Worm (Caenorhabditis elegans) whole organism, midembryonic: ENCODE measurements around the gene try-11.

Experiments
- T22C8.4 ChIP-seq: fragments of 200-800 bp; sonication (Bioruptor generic); IDR thresholded peaks from 2 replicates; pipeline ENCODE4 v1.3.6; 2022; ENCODE audit warnings: missing genetic modification characterization, missing compliant biosample characterization
- flt-1 ChIP-seq: fragments of 200-800 bp; sonication (Bioruptor generic); IDR thresholded peaks from 2 replicates; pipeline ENCODE4 v1.3.6; 2022; ENCODE audit warnings: missing genetic modification characterization, missing compliant biosample characterization
- med-1 ChIP-seq: sonication (generic microtip); optimal IDR thresholded peaks from 2 replicates; lab custom pipeline; 2017; ENCODE audit warnings: missing genetic modification characterization, mild to moderate bottlenecking, missing compliant biosample characterization, antibody characterized with exemption, missing genetic modification reagents; ENCODE audit not compliant: insufficient read depth
- ref-1 ChIP-seq: fragments of 200-800 bp; sonication (Bioruptor generic); conservative IDR thresholded peaks from 2 replicates; pipeline ENCODE4 v1.3.6; 2022; ENCODE audit warnings: missing genetic modification reagents, missing genetic modification characterization, missing compliant biosample characterization
- ztf-29 ChIP-seq: fragments of 200-800 bp; sonication (Bioruptor generic); IDR thresholded peaks from 2 replicates; pipeline ENCODE4 v1.3.6; 2022; ENCODE audit warnings: missing genetic modification reagents, missing genetic modification characterization, missing compliant biosample characterization

DNA sequence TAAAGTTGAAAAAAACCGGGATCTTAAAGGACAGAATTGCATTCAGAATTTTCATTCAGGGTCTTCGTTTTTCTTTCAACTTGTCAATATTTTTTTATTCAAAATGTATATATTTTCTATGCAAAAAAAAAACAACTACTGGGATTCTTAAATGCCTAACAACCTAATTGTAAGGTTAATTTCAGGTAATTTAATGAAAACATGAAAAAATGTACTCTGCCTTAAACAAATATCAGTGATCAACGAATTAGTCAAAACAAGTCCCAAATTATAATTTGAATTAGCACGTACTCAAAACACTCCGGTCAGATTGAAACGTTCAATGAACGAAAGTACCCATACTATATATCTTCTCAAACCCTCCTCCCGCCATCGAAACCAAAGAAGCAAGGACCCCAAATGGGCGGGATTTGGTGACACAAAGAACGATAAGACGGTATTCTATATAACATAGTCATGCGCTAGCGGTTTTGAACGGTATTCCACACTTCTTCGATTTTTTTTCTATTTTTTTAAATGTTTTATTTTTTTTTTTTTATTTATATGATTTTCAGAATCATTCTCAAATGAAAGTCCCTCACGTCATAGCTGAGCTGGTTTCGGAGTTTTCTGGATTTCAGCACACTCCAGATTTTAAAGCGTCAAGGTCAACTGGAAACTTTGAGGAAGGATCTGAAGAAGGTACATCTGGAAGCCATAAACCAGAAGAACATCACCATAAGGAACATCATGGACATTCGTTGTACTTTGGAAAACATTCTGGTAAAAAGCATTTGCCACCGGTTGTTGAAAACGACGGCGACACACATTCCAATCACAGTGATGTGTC, 15.9 kb upstream of the try-11 start, which contains the start of the genes ddo-2 and F25E5.8:
- TF ChIP-seq ztf-29 (GFP tag; lab: Robert Waterston, UW): no peak
- no peak for TF ChIP-seq flt-1
- no peak for TF ChIP-seq T22C8.4
- no peak for TF ChIP-seq ref-1
- no peak for TF ChIP-seq med-1 (GFP tag; lab: Kevin White, UChicago)
